Worm (Caenorhabditis elegans) whole organism, dauer: ENCODE results near the gene mrp-4.

ENCODE experiments used
- unc-62 ChIP-seq: sonication (generic microtip); optimal IDR thresholded peaks from 2 replicates; lab custom pipeline; 2017; ENCODE audit warnings: missing biosample characterization, missing genetic modification reagents, missing genetic modification characterization

mrp-4 gene

DNA sequence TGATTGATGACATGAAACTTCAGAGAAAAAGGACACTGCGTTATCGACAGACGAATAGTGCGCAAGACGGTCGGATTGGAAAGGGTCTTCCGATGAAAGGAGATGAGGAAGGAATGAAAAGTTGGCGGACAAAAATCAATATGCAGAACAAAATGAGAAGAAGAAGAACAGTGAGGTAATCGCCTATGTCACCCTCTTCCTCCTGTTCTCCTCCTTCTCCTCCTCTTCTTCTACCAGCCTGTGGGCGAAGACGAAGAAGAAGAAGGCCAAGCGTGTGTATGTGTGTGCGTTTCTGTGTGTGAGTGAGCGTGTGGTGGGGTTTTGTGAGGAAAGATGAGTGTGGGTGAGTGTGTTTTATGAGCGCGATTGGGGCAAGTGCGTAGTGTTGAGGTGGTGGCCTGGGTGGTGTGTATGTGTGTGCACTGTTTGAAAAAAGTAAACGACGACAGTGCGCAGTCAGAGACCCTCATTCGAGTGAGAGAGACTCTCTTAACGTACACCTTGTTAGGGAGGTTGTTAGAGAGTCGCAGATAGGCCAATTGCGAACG is 48.2 kb downstream of the mrp-4 start, which contains the start of gene tsp-21:
Gene tsp-21 (plus strand): TSS at position 146 of the 548 bp plus-strand sequence.
- no peak for TF ChIP-seq unc-62 (GFP tag; lab: Kevin White, UChicago)

- no peak for TF ChIP-seq unc-62 (GFP tag; lab: Kevin White, UChicago)
These were observed 49.4 kb downstream of the mrp-4 start for ce11 chrX:9933291-9934008.

DNA sequence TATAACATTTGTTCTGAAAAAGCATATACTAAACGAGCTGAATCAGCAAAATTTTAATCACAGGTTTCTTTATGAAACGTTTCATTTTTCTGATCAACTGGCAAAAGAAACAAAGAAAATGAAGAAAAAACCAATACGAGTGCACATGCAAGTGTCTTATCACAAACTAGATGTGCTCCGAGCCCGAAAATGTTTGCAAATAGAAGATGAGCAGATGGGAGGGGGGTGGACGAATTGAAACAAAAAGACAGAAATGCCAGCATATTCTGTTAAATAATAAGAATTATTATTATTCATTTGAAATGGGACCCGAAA is 49.9 kb downstream of the mrp-4 start:
- no peak for TF ChIP-seq unc-62 (GFP tag; lab: Kevin White, UChicago)

ce11 chrX:9938091-9938490 is 54.0 kb downstream of the mrp-4 start:
- TF ChIP-seq unc-62 (GFP tag; lab: Kevin White, UChicago) = no peak

ce11 chrX:9938537-9938936 is 54.5 kb downstream of the mrp-4 start, which contains the start of the genes C17G1.5 and C17G1.14:
Gene C17G1.5 (plus strand): TSS chrX:9938802.
Gene C17G1.14 (plus strand): TSS chrX:9938813.
- TF ChIP-seq unc-62 (GFP tag; lab: Kevin White, UChicago) = no peak
